Worm (Caenorhabditis elegans) whole organism, young adult: ENCODE measurements around the gene ceh-39.

Experiments
- Y79H2A.3 ChIP-seq: fragments of 200-800 bp; sonication (Bioruptor generic); conservative IDR thresholded peaks from 2 replicates; pipeline ENCODE4 v1.3.6; 2022; ENCODE audit warnings: missing genetic modification reagents, missing genetic modification characterization, missing compliant biosample characterization
- Y95B8A.8 ChIP-seq: fragments of 200-800 bp; sonication (Bioruptor generic); IDR thresholded peaks from 2 replicates; pipeline ENCODE4 v1.3.6; 2022; ENCODE audit warnings: missing genetic modification reagents, missing genetic modification characterization, missing compliant biosample characterization
- mel-28 ChIP-seq: sonication (generic microtip); optimal IDR thresholded peaks from 2 replicates; lab custom pipeline; 2016; ENCODE audit warnings: borderline replicate concordance, mild to moderate bottlenecking, missing genetic modification characterization, missing compliant biosample characterization
- nhr-120 ChIP-seq: fragments of 200-800 bp; sonication (Bioruptor generic); IDR thresholded peaks from 2 replicates; pipeline ENCODE4 v1.3.6; 2022; ENCODE audit warnings: missing genetic modification characterization, missing compliant biosample characterization

DNA sequence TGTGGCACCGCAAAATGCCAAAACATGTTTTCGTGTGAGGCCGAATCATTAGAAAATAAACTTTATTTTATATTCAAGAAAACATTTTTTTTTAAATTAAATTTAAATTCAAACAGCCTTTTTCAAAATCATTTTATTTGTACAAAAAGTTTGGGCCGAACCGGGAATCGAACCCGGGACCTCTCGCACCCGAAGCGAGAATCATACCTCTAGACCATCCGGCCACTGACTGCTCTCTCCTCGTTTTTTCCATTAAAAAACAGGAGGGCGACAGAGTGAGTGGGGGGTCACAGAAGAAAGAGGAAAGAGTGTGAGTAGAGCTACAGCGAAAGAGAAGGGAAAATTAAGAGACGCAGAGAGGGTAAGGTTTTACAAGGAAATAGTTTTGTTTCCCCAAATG is 24.7 kb upstream of the ceh-39 start:
- TF ChIP-seq Y95B8A.8 (GFP tag; lab: Robert Waterston, UW), result no peak
- TF ChIP-seq mel-28, result no peak
- no peak for TF ChIP-seq Y79H2A.3
- no peak for TF ChIP-seq nhr-120 (GFP tag; lab: Robert Waterston, UW)
